Fruit fly (Drosophila melanogaster) whole organism, pupa: ENCODE measurements around the gene CG3337.

Experiments used
- CG14655 ChIP-seq: fragments of 200-800 bp; sonication (Bioruptor generic); optimal IDR thresholded peaks from 3 replicates; lab custom pipeline; 2017; ENCODE audit warnings: mild to moderate bottlenecking, missing biosample characterization, missing genetic modification reagents, missing genetic modification characterization
- CG17806 ChIP-seq: fragments of 200-800 bp; sonication (Bioruptor generic); optimal IDR thresholded peaks from 2 replicates; lab custom pipeline; 2018; ENCODE audit warnings: missing biosample characterization, mild to moderate bottlenecking, missing genetic modification characterization, moderate library complexity
- CG34367 ChIP-seq: fragments of 200-800 bp; sonication (Bioruptor generic); optimal IDR thresholded peaks from 2 replicates; lab custom pipeline; 2018; ENCODE audit warnings: missing biosample characterization, mild to moderate bottlenecking, missing genetic modification characterization
- CG8159 ChIP-seq: fragments of 200-800 bp; sonication (Bioruptor generic); optimal IDR thresholded peaks from 3 replicates; lab custom pipeline; 2018; ENCODE audit warnings: missing biosample characterization, mild to moderate bottlenecking, missing genetic modification characterization, moderate library complexity
- CG9948 ChIP-seq: fragments of 200-800 bp; sonication (Bioruptor generic); optimal IDR thresholded peaks from 2 replicates; lab custom pipeline; 2018; ENCODE audit warnings: missing biosample characterization, mild to moderate bottlenecking, missing genetic modification characterization, moderate library complexity
- D1 ChIP-seq: fragments of 200-800 bp; sonication (Bioruptor generic); optimal IDR thresholded peaks from 2 replicates; lab custom pipeline; 2018; ENCODE audit warnings: missing biosample characterization, mild to moderate bottlenecking, missing genetic modification characterization, moderate library complexity
- EcR ChIP-seq: fragments of 200-800 bp; sonication (Bioruptor generic); optimal IDR thresholded peaks from 3 replicates; lab custom pipeline; 2019; ENCODE audit warnings: missing biosample characterization, missing genetic modification characterization, mild to moderate bottlenecking, moderate library complexity, missing genetic modification reagents
- Ets98B ChIP-seq: fragments of 200-800 bp; sonication (Bioruptor generic); IDR thresholded peaks from 2 replicates; pipeline ENCODE4 v1.3.6; 2022; ENCODE audit warnings: missing biosample characterization, missing genetic modification characterization
- Snoo ChIP-seq: fragments of 200-800 bp; sonication (Bioruptor generic); optimal IDR thresholded peaks from 3 replicates; lab custom pipeline; 2017; ENCODE audit warnings: missing biosample characterization, mild to moderate bottlenecking, missing genetic modification characterization, inconsistent platforms
- fd96Ca ChIP-seq: fragments of 200-800 bp; sonication (Bioruptor generic); IDR thresholded peaks from 3 replicates; pipeline ENCODE4 v1.3.6; 2022; ENCODE audit warnings: missing biosample characterization, missing genetic modification characterization
- gl ChIP-seq: fragments of 200-800 bp; sonication (Bioruptor generic); optimal IDR thresholded peaks from 2 replicates; lab custom pipeline; 2018; ENCODE audit warnings: missing biosample characterization, mild to moderate bottlenecking, missing genetic modification characterization
- rn ChIP-seq: fragments of 200-800 bp; sonication (Bioruptor generic); IDR thresholded peaks from 2 replicates; pipeline ENCODE4 v1.3.6; 2022; ENCODE audit warnings: missing biosample characterization, missing genetic modification characterization

DNA sequence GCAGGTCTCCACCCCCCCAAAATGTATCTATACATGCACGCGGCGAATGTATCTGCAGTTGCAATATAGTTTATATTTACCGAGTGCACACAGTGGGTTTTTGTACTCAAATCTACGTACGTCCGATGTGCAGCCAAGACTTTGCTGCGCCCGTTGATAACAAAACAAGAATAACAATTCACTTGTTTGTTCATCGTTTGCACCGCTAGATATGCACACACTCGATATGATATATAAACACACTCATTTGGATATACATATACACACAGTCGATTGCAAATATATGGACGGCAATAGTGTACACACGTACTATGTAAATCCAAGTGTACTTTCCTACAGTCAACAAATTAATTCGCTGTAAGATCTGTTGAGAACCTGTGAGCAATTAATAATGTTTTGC lies 29.6 kb downstream of the CG3337 start:
- no peak for TF ChIP-seq D1
- no peak for TF ChIP-seq EcR
- TF ChIP-seq Snoo (tag; lab: Kevin White, UChicago): no peak
- no peak for TF ChIP-seq CG17806
- TF ChIP-seq CG8159 (tag; lab: Kevin White, UChicago): no peak
- TF ChIP-seq Ets98B: no peak
- TF ChIP-seq gl (tag; lab: Kevin White, UChicago): no peak
- TF ChIP-seq CG9948 (tag; lab: Kevin White, UChicago): no peak
- TF ChIP-seq rn (GFP tag; lab: Robert Waterston, UW): no peak
- no peak for TF ChIP-seq CG14655 (GFP tag; lab: Kevin White, UChicago)
- no peak for TF ChIP-seq fd96Ca (GFP tag; lab: Robert Waterston, UW)
- TF ChIP-seq CG34367: no peak
